Fruit fly (Drosophila melanogaster): ENCODE results near the gene Osi3.

Osi3 gene

DNA sequence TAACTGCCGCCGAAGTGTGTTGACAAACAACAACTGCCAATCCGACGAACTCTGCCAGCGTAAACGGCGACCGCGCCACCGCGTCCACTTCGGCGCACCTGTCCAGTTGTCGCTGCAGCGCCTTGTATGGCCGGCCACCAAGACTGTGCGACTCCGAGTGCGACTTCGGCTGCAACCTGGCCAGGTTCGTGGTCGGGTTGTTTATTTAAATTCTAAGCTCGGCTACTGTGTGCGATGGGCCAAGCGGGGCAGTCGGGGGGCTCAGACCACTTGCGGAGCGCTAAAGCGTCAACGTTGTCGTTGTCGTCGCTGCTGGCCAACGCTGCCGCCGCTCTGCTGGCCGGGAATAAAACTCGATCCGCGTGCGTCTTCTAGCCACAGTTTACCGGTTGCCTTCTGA lies 44.2 kb downstream of the Osi3 start, which contains the start of gene Osi9:
Osi9 (plus strand) TSS at position 375 of the 400 bp plus-strand sequence.
- TF ChIP-seq CG8301 (tag; optimal IDR thresholded peaks at IDR 0.05), result no peak
- TF ChIP-seq CG15710 (tag; optimal IDR thresholded peaks at IDR 0.05), result no peak
- TF ChIP-seq fd96Ca (GFP tag; IDR thresholded peaks at IDR 0.05), result no peak
- TF ChIP-seq Ets98B (GFP tag; IDR thresholded peaks at IDR 0.05), result peak; percentile 14; the same call in 1 of the 2 replicates
- TF ChIP-seq CG17806 (tag; optimal IDR thresholded peaks at IDR 0.05), result no peak
- peak; percentile 71; the same call in 2 of the 3 replicates for TF ChIP-seq CG4496 (GFP tag; IDR thresholded peaks at IDR 0.05)
- TF ChIP-seq CG32121 (GFP tag; IDR thresholded peaks at IDR 0.05), result no peak
- peak; percentile 86 for TF ChIP-seq CG13204 (GFP tag; optimal IDR thresholded peaks at IDR 0.05)
- no peak for TF ChIP-seq gl (tag; optimal IDR thresholded peaks at IDR 0.05)

DNA sequence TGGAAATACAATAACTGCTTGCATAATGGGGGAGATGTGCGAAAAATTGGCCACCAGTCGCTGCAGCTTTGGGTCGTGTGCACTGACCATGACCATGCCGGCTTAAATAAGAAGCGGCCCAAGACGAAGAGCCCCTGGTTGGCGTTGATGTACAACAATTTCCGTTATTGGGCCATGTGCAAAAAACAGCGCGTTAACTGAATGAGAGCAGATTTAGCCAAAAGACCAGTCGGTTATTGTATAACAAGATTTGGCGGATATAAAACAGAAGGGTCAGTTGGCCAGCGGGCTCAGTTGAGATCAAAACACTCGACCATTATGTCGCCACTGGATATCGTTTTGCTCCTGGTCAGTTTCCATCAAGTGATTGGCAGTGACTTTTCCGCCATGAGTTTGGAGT lies 48.0 kb downstream of the Osi3 start, which contains the start of gene Osi10a:
Osi10a (plus strand) TSS at position 301 of the 400 bp plus-strand sequence.
- TF ChIP-seq Pif1B (GFP tag; optimal IDR thresholded peaks at IDR 0.05) (no peak), CG4496 (GFP tag; IDR thresholded peaks at IDR 0.05) (no peak), Pif1A (GFP tag; optimal IDR thresholded peaks at IDR 0.05) (no peak), CG13204 (GFP tag; optimal IDR thresholded peaks at IDR 0.05) (no peak), EcR (GFP tag; optimal IDR thresholded peaks at IDR 0.05) (no peak), CG15710 (tag; optimal IDR thresholded peaks at IDR 0.05) (no peak), Snoo (tag; optimal IDR thresholded peaks at IDR 0.05) (no peak), gl (tag; optimal IDR thresholded peaks at IDR 0.05) (no peak), CG34367 (tag; optimal IDR thresholded peaks at IDR 0.05) (no peak), CG14655 (GFP tag; optimal IDR thresholded peaks at IDR 0.05) (no peak), CG9948 (tag; optimal IDR thresholded peaks at IDR 0.05) (no peak), Ets98B (GFP tag; IDR thresholded peaks at IDR 0.05) (no peak)

DNA sequence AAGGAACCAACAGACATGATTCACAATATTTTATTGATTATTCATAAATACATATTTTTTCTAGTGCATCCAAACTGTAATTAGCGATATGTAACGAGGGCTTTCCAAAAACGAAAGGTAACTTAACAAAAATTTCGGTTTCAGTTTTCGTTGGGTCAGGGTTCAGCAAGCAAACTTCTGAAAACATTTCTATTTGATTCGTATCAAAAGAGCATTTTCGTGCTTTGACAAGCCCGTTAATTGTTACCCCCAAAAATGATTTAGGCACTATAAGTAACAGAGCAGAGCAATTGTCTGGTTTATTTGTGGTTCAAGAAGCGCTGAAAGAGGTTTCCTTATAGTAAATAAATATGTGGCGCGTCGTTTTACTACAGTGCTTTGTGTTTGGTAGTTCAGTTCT lies 50.3 kb downstream of the Osi3 start, which contains the start of gene Osi10b:
Osi10b (plus strand) TSS at position 301 of the 400 bp plus-strand sequence.
- TF ChIP-seq CG34367 (tag; optimal IDR thresholded peaks at IDR 0.05) (no peak), CG4496 (GFP tag; IDR thresholded peaks at IDR 0.05) (no peak), CG13204 (GFP tag; optimal IDR thresholded peaks at IDR 0.05) (no peak)
